Worm (Caenorhabditis elegans) whole organism, mixed stage, embryonic: ENCODE results near the gene C44B12.6.

Experiments used
- M03D4.4 ChIP-seq: sonication (generic microtip); optimal IDR thresholded peaks from 2 replicates; lab custom pipeline; 2017; ENCODE audit warnings: mild to moderate bottlenecking, missing genetic modification characterization, missing compliant biosample characterization
- bed-3 ChIP-seq: fragments of 200-800 bp; sonication (Bioruptor generic); optimal IDR thresholded peaks from 3 replicates; lab custom pipeline; 2018; ENCODE audit warnings: mild to moderate bottlenecking, missing genetic modification characterization, moderate library complexity, missing compliant biosample characterization
- blmp-1 ChIP-seq: fragments of 150-350 bp; optimal IDR thresholded peaks from 2 replicates; lab custom pipeline; 2014; ENCODE audit warnings: missing biosample characterization, missing genetic modification characterization
- ceh-39 ChIP-seq: fragments of 150-350 bp; optimal IDR thresholded peaks from 2 replicates; lab custom pipeline; 2014; ENCODE audit warnings: missing biosample characterization, missing genetic modification characterization
- ceh-43 ChIP-seq: fragments of 200-800 bp; sonication (Bioruptor generic); optimal IDR thresholded peaks from 2 replicates; lab custom pipeline; 2018; ENCODE audit warnings: mild to moderate bottlenecking, missing genetic modification characterization, moderate library complexity, missing compliant biosample characterization
- ceh-83 ChIP-seq: fragments of 200-800 bp; sonication (Bioruptor generic); optimal IDR thresholded peaks from 2 replicates; lab custom pipeline; 2018; ENCODE audit warnings: mild to moderate bottlenecking, missing genetic modification characterization, missing compliant biosample characterization
- ces-1 ChIP-seq: fragments of 150-350 bp; optimal IDR thresholded peaks from 2 replicates; lab custom pipeline; 2014; ENCODE audit warnings: missing biosample characterization, missing genetic modification reagents, missing genetic modification characterization
- elt-1 ChIP-seq: sonication (generic microtip); optimal IDR thresholded peaks from 2 replicates; lab custom pipeline; 2017; ENCODE audit warnings: missing genetic modification characterization, mild to moderate bottlenecking, missing compliant biosample characterization, antibody characterized with exemption, moderate library complexity, borderline replicate concordance; ENCODE audit not compliant: insufficient read depth
- elt-3 ChIP-seq: fragments of 150-350 bp; optimal IDR thresholded peaks from 2 replicates; lab custom pipeline; 2014; ENCODE audit warnings: missing biosample characterization, missing genetic modification characterization
- flh-1 ChIP-seq: fragments of 200-800 bp; sonication (Bioruptor generic); optimal IDR thresholded peaks from 2 replicates; lab custom pipeline; 2018; ENCODE audit warnings: mild to moderate bottlenecking, missing genetic modification characterization, moderate library complexity, missing compliant biosample characterization
- ham-2 ChIP-seq: fragments of 200-800 bp; sonication (Bioruptor generic); optimal IDR thresholded peaks from 2 replicates; lab custom pipeline; 2018; ENCODE audit warnings: mild to moderate bottlenecking, missing genetic modification characterization, missing compliant biosample characterization
- hlh-1 ChIP-seq: fragments of 150-350 bp; optimal IDR thresholded peaks from 2 replicates; lab custom pipeline; 2014; ENCODE audit warnings: missing biosample characterization, missing genetic modification reagents, missing genetic modification characterization
- lin-13 ChIP-seq: fragments of 150-350 bp; optimal IDR thresholded peaks from 2 replicates; lab custom pipeline; 2014; ENCODE audit warnings: missing biosample characterization, missing genetic modification characterization
- lin-32 ChIP-seq: fragments of 200-800 bp; sonication (Bioruptor generic); optimal IDR thresholded peaks from 2 replicates; lab custom pipeline; 2018; ENCODE audit warnings: mild to moderate bottlenecking, missing genetic modification characterization, missing compliant biosample characterization
- lsy-2 ChIP-seq: fragments of 150-350 bp; optimal IDR thresholded peaks from 2 replicates; lab custom pipeline; 2014; ENCODE audit warnings: missing biosample characterization, missing genetic modification characterization
- mab-5 ChIP-seq: fragments of 150-350 bp; optimal IDR thresholded peaks from 2 replicates; lab custom pipeline; 2014; ENCODE audit warnings: missing biosample characterization, missing genetic modification characterization
- mep-1 ChIP-seq: fragments of 150-350 bp; optimal IDR thresholded peaks from 2 replicates; lab custom pipeline; 2017; ENCODE audit warnings: missing biosample characterization, missing genetic modification reagents, missing genetic modification characterization, inconsistent platforms
- mls-2 ChIP-seq: sonication (generic microtip); optimal IDR thresholded peaks from 2 replicates; lab custom pipeline; 2016; ENCODE audit warnings: mild to moderate bottlenecking, missing genetic modification characterization, moderate library complexity, missing compliant biosample characterization
- nhr-12 ChIP-seq: fragments of 150-350 bp; optimal IDR thresholded peaks from 2 replicates; lab custom pipeline; 2014; ENCODE audit warnings: missing biosample characterization, missing genetic modification characterization
- nhr-2 ChIP-seq: fragments of 150-350 bp; optimal IDR thresholded peaks from 2 replicates; lab custom pipeline; 2014; ENCODE audit warnings: missing biosample characterization, missing genetic modification characterization
- nhr-237 ChIP-seq: fragments of 150-350 bp; optimal IDR thresholded peaks from 2 replicates; lab custom pipeline; 2014; ENCODE audit warnings: missing biosample characterization, missing genetic modification characterization
- nhr-76 ChIP-seq: sonication (generic microtip); optimal IDR thresholded peaks from 2 replicates; lab custom pipeline; 2017; ENCODE audit warnings: missing biosample characterization, missing genetic modification characterization
- pha-4 ChIP-seq: fragments of 150-350 bp; optimal IDR thresholded peaks from 2 replicates; lab custom pipeline; 2018; ENCODE audit warnings: missing biosample characterization, missing genetic modification reagents, missing genetic modification characterization
- sem-2 ChIP-seq: fragments of 200-800 bp; sonication (Bioruptor generic); optimal IDR thresholded peaks from 2 replicates; lab custom pipeline; 2018; ENCODE audit warnings: mild to moderate bottlenecking, missing genetic modification characterization, missing compliant biosample characterization
- snpc-4 ChIP-seq: fragments of 150-350 bp; optimal IDR thresholded peaks from 2 replicates; lab custom pipeline; 2014; ENCODE audit warnings: missing biosample characterization, missing genetic modification characterization
- sptf-1 ChIP-seq: sonication (generic microtip); optimal IDR thresholded peaks from 2 replicates; lab custom pipeline; 2017; ENCODE audit warnings: mild to moderate bottlenecking, missing genetic modification characterization, moderate library complexity, missing compliant biosample characterization
- tbx-8 ChIP-seq: fragments of 200-800 bp; sonication (Bioruptor generic); optimal IDR thresholded peaks from 2 replicates; lab custom pipeline; 2018; ENCODE audit warnings: mild to moderate bottlenecking, missing genetic modification characterization, moderate library complexity, missing compliant biosample characterization
- unc-120 ChIP-seq: sonication (generic microtip); optimal IDR thresholded peaks from 2 replicates; lab custom pipeline; 2017; ENCODE audit warnings: missing genetic modification characterization, missing compliant biosample characterization; ENCODE audit not compliant: poor library complexity, severe bottlenecking
- zip-8 ChIP-seq: fragments of 150-350 bp; optimal IDR thresholded peaks from 2 replicates; lab custom pipeline; 2014; ENCODE audit warnings: missing biosample characterization, missing genetic modification characterization
- ztf-11 ChIP-seq: fragments of 150-350 bp; optimal IDR thresholded peaks from 2 replicates; lab custom pipeline; 2014; ENCODE audit warnings: missing biosample characterization, missing genetic modification characterization

Gene C44B12.6

ce11 chrIV:1157928-1158327, 21.4 kb upstream of the C44B12.6 start, which contains the start of gene C50A2.3:
Gene C50A2.3 (minus strand): TSS chrIV:1158028.
- TF ChIP-seq zip-8 (tag; lab: Kevin White, UChicago) (no peak), nhr-12 (tag; lab: Kevin White, UChicago) (no peak), hlh-1 (no peak), nhr-2 (tag; lab: Kevin White, UChicago) (no peak), lin-32 (no peak), mab-5 (tag; lab: Kevin White, UChicago) (no peak), bed-3 (no peak), elt-1 (tag; lab: Kevin White, UChicago) (no peak), tbx-8 (GFP tag; lab: Kevin White, UChicago) (no peak), blmp-1 (tag; lab: Kevin White, UChicago) (no peak), pha-4 (tag; lab: Kevin White, UChicago) (no peak), ces-1 (GFP tag; lab: Kevin White, UChicago) (no peak)

ce11 chrIV:1155206-1155605, 18.6 kb upstream of the C44B12.6 start:
- no peak for TF ChIP-seq ceh-39 (tag; lab: Kevin White, UChicago)
- no peak for TF ChIP-seq ztf-11 (tag; lab: Kevin White, UChicago)
- no peak for TF ChIP-seq unc-120 (tag; lab: Kevin White, UChicago)
- TF ChIP-seq snpc-4: no peak
- TF ChIP-seq pha-4 (tag; lab: Kevin White, UChicago): no peak
- TF ChIP-seq tbx-8 (GFP tag; lab: Kevin White, UChicago): no peak
- TF ChIP-seq nhr-237 (tag; lab: Kevin White, UChicago): no peak
- no peak for TF ChIP-seq nhr-12 (tag; lab: Kevin White, UChicago)
- no peak for TF ChIP-seq mls-2
- TF ChIP-seq nhr-2 (tag; lab: Kevin White, UChicago): no peak
- no peak for TF ChIP-seq nhr-76

- no peak for TF ChIP-seq blmp-1 (tag; lab: Kevin White, UChicago)
- no peak for TF ChIP-seq pha-4 (tag; lab: Kevin White, UChicago)
- no peak for TF ChIP-seq ces-1 (GFP tag; lab: Kevin White, UChicago)
- no peak for TF ChIP-seq elt-3 (tag; lab: Kevin White, UChicago)
- no peak for TF ChIP-seq nhr-2 (tag; lab: Kevin White, UChicago)
- no peak for TF ChIP-seq nhr-237 (tag; lab: Kevin White, UChicago)
- no peak for TF ChIP-seq mls-2
- TF ChIP-seq ceh-43 (GFP tag; lab: Kevin White, UChicago): no peak
- TF ChIP-seq ham-2: no peak
- TF ChIP-seq flh-1 (GFP tag; lab: Kevin White, UChicago): no peak
- no peak for TF ChIP-seq sptf-1 (tag; lab: Kevin White, UChicago)
- TF ChIP-seq snpc-4: no peak
- TF ChIP-seq hlh-1: no peak
- TF ChIP-seq, all 35 proteins: peak for 0
Measured at ce11 chrIV:1148425-1149151, 12.0 kb upstream of the C44B12.6 start.

DNA sequence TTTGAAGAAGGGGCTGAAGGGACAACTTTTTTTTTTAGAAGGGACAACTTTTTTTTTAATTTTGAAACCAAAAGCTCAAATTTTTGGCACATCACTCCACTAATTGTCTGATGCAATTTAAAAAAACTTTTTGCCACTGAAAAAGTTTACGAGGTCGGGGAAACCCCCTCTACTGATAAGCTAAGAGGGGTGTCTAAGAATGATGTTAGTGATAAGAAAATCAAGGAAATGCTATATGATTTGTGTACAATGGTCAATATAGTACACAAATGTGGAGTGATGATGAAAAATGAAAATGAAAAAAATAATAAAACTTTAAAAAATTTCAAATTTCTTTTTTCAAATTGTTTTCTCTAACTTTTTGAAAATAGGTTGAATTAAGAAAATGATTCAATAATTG, 11.0 kb upstream of the C44B12.6 start:
- TF ChIP-seq M03D4.4 (tag; lab: Kevin White, UChicago): no peak
- TF ChIP-seq mep-1 (tag; lab: Kevin White, UChicago): no peak
- no peak for TF ChIP-seq zip-8 (tag; lab: Kevin White, UChicago)
- no peak for TF ChIP-seq ceh-83 (GFP tag; lab: Kevin White, UChicago)
- no peak for TF ChIP-seq sem-2 (GFP tag; lab: Kevin White, UChicago)
- no peak for TF ChIP-seq flh-1 (GFP tag; lab: Kevin White, UChicago)
- no peak for TF ChIP-seq snpc-4

- no peak for TF ChIP-seq lsy-2 (tag; lab: Kevin White, UChicago)
- TF ChIP-seq hlh-1: no peak
- no peak for TF ChIP-seq ceh-39 (tag; lab: Kevin White, UChicago)
- no peak for TF ChIP-seq lin-13 (tag; lab: Kevin White, UChicago)
- TF ChIP-seq tbx-8 (GFP tag; lab: Kevin White, UChicago): no peak
- TF ChIP-seq flh-1 (GFP tag; lab: Kevin White, UChicago): no peak
- no peak for TF ChIP-seq nhr-2 (tag; lab: Kevin White, UChicago)
- TF ChIP-seq snpc-4: no peak
- no peak for TF ChIP-seq sem-2 (GFP tag; lab: Kevin White, UChicago)
Measured at ce11 chrIV:1127852-1128251, 8.7 kb downstream of the C44B12.6 start.
